Fruit fly (Drosophila melanogaster): ENCODE measurements around the gene Osi15.

The Osi15 gene

DNA sequence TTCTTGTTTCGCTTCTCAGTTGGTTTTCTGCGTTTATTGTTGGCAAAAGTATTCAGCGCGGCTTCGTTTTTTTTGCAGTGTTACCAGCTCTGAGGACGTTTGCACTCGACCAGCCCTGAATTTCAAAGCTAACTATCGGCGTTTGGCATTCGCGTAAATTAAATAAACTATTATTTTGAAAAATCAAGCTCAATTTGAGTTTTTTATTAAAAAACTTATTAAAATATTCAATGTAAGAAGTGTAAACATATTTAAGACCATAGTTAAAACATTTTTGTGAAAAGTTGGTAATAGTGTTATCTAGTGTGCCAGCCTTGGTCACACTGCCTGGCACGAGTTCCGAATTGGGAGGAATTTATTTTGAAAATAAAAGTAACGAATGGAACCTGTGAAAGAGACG lies 44.2 kb downstream of the Osi15 start, which contains the start of the genes SmD2 and CG18048 (continued):
- TF ChIP-seq CG16813 (GFP tag; IDR thresholded peaks at IDR 0.05; ENCODE audit: partially characterized antibody) (peak; percentile 84), Dip2 (GFP tag; IDR thresholded peaks at IDR 0.05) (no peak), fd3F (GFP tag; optimal IDR thresholded peaks at IDR 0.05) (no peak), Chrac-16 (GFP tag; optimal IDR thresholded peaks at IDR 0.05) (peak; percentile 5), phol (tag; optimal IDR thresholded peaks at IDR 0.05) (peak; percentile 73), Asciz (GFP tag; optimal IDR thresholded peaks at IDR 0.05) (no peak), Lpt (GFP tag; optimal IDR thresholded peaks at IDR 0.05) (no peak), CG9437 (GFP tag; optimal IDR thresholded peaks at IDR 0.05) (no peak), Hr39 (optimal IDR thresholded peaks at IDR 0.05) (no peak), row (GFP tag; IDR thresholded peaks at IDR 0.05) (peak; percentile 83), CG1603 (tag; optimal IDR thresholded peaks at IDR 0.05) (peak; percentile 13), Fer2 (tag; optimal IDR thresholded peaks at IDR 0.05) (no peak), CG13296 (GFP tag; optimal IDR thresholded peaks at IDR 0.05) (no peak), CG33557 (GFP tag; optimal IDR thresholded peaks at IDR 0.05) (no peak), ab (GFP tag; optimal IDR thresholded peaks at IDR 0.05) (no peak), Nf-YC (tag; optimal IDR thresholded peaks at IDR 0.05) (peak; percentile 18), CG17829 (tag; optimal IDR thresholded peaks at IDR 0.05) (peak; percentile 45), CG1792 (GFP tag; optimal IDR thresholded peaks at IDR 0.05) (no peak), CTCF (GFP tag; optimal IDR thresholded peaks at IDR 0.05) (peak; percentile 22), dati (GFP tag; IDR thresholded peaks at IDR 0.05) (no peak), CG11247 (GFP tag; IDR thresholded peaks at IDR 0.05) (no peak), pzg (GFP tag; optimal IDR thresholded peaks at IDR 0.05) (peak; percentile 69), lmd (GFP tag; IDR thresholded peaks at IDR 0.05) (no peak), CG2202 (tag; optimal IDR thresholded peaks at IDR 0.05) (no peak), gt (GFP tag; IDR thresholded peaks at IDR 0.05) (no peak), pan (optimal IDR thresholded peaks at IDR 0.05) (no peak), pan (GFP tag; optimal IDR thresholded peaks at IDR 0.05 in 1 of 2, IDR thresholded peaks at IDR 0.05 in 1 of 2) (no peak), CG16815 (GFP tag; optimal IDR thresholded peaks at IDR 0.05) (no peak), ERR (GFP tag; optimal IDR thresholded peaks at IDR 0.05) (no peak), D (optimal IDR thresholded peaks at IDR 0.05) (no peak), D (GFP tag; optimal IDR thresholded peaks at IDR 0.05) (no peak), NC2β (GFP tag; optimal IDR thresholded peaks at IDR 0.05) (no peak), gro (GFP tag; optimal IDR thresholded peaks at IDR 0.05) (no peak), CG18764 (GFP tag; optimal IDR thresholded peaks at IDR 0.05) (no peak), ash1 (GFP tag; optimal IDR thresholded peaks at IDR 0.05) (no peak), Sox102F (GFP tag; optimal IDR thresholded peaks at IDR 0.05) (no peak), CG9876 (GFP tag; optimal IDR thresholded peaks at IDR 0.05) (no peak), CG14667 (GFP tag; IDR thresholded peaks at IDR 0.05) (no peak), zfh2 (GFP tag; optimal IDR thresholded peaks at IDR 0.05) (peak; percentile 13), klu (GFP tag; IDR thresholded peaks at IDR 0.05) (no peak), CG2678 (tag; optimal IDR thresholded peaks at IDR 0.05) (no peak), pros (GFP tag; optimal IDR thresholded peaks at IDR 0.05) (no peak), sisA (GFP tag; IDR thresholded peaks at IDR 0.05) (no peak), CG9932 (GFP tag; IDR thresholded peaks at IDR 0.05) (peak; percentile 30; the same call in 1 of the 2 replicates), Elba2 (GFP tag; optimal IDR thresholded peaks at IDR 0.05) (peak; percentile 91), unpg (GFP tag; optimal IDR thresholded peaks at IDR 0.05) (no peak), CG10959 (GFP tag; IDR thresholded peaks at IDR 0.05) (no peak), CG11504 (tag; optimal IDR thresholded peaks at IDR 0.05) (peak; percentile 38), Awh (GFP tag; IDR thresholded peaks at IDR 0.05) (no peak), org-1 (GFP tag; optimal IDR thresholded peaks at IDR 0.05) (no peak), CG30020 (tag; optimal IDR thresholded peaks at IDR 0.05) (peak; percentile 67), Six4 (GFP tag; optimal IDR thresholded peaks at IDR 0.05) (no peak), D19A (tag; optimal IDR thresholded peaks at IDR 0.05) (no peak), yki (optimal IDR thresholded peaks at IDR 0.05) (no peak), CG6689 (GFP tag; IDR thresholded peaks at IDR 0.05) (no peak)
